Fruit fly (Drosophila melanogaster) whole organism, embryonic: Measurements from ENCODE around the gene CG14088.

Experiments
- ATbp ChIP-seq: fragments of 200-800 bp; sonication (Bioruptor generic); optimal IDR thresholded peaks from 2 replicates; lab custom pipeline; 2017; ENCODE audit warnings: missing biosample characterization, mild to moderate bottlenecking, missing genetic modification characterization, missing genetic modification reagents
- Aef1 ChIP-seq: fragments of 200-800 bp; sonication (Bioruptor generic); IDR thresholded peaks from 3 replicates; pipeline ENCODE4 v1.3.6; 2022; ENCODE audit warnings: missing biosample characterization, missing genetic modification characterization
- Bdp1 ChIP-seq: fragments of 200-800 bp; sonication (Bioruptor generic); optimal IDR thresholded peaks from 3 replicates; lab custom pipeline; 2016; ENCODE audit warnings: missing biosample characterization, missing genetic modification characterization
- CG10274 ChIP-seq: fragments of 200-800 bp; sonication (Bioruptor generic); optimal IDR thresholded peaks from 3 replicates; lab custom pipeline; 2017; ENCODE audit warnings: missing biosample characterization, mild to moderate bottlenecking, missing genetic modification characterization
- CG11560 ChIP-seq: fragments of 200-800 bp; sonication (Bioruptor generic); IDR thresholded peaks from 3 replicates; pipeline ENCODE4 v1.3.6; 2022; ENCODE audit warnings: missing biosample characterization, missing genetic modification characterization
- CG11723 ChIP-seq: fragments of 200-800 bp; sonication (Bioruptor generic); optimal IDR thresholded peaks from 2 replicates; lab custom pipeline; 2017; ENCODE audit warnings: missing biosample characterization, mild to moderate bottlenecking, missing genetic modification characterization
- CG12071 ChIP-seq: fragments of 200-800 bp; sonication (Bioruptor generic); optimal IDR thresholded peaks from 3 replicates; lab custom pipeline; 2018; ENCODE audit warnings: missing biosample characterization, mild to moderate bottlenecking, missing genetic modification characterization
- CG13123 ChIP-seq: fragments of 200-800 bp; sonication (Bioruptor generic); optimal IDR thresholded peaks from 2 replicates; lab custom pipeline; 2016; ENCODE audit warnings: missing biosample characterization, missing genetic modification characterization
- CG14441 ChIP-seq: fragments of 200-800 bp; sonication (Bioruptor generic); IDR thresholded peaks from 2 replicates; pipeline ENCODE4 v1.3.6; 2022; ENCODE audit warnings: missing biosample characterization, missing genetic modification characterization
- CG17568 ChIP-seq: fragments of 200-800 bp; sonication (Bioruptor generic); optimal IDR thresholded peaks from 2 replicates; lab custom pipeline; 2018; ENCODE audit warnings: missing biosample characterization, mild to moderate bottlenecking, missing genetic modification characterization, moderate library complexity
- CG1832 ChIP-seq: fragments of 200-800 bp; sonication (Bioruptor generic); optimal IDR thresholded peaks from 2 replicates; lab custom pipeline; 2017; ENCODE audit warnings: missing biosample characterization, mild to moderate bottlenecking, missing genetic modification characterization, inconsistent platforms
- CG2678 ChIP-seq: fragments of 200-800 bp; sonication (Bioruptor generic); optimal IDR thresholded peaks from 3 replicates; lab custom pipeline; 2019; ENCODE audit warnings: missing biosample characterization, mild to moderate bottlenecking, missing genetic modification characterization, moderate library complexity
- CG32532 ChIP-seq: fragments of 200-800 bp; sonication (Bioruptor generic); IDR thresholded peaks from 2 replicates; pipeline ENCODE4 v1.3.6; 2022; ENCODE audit warnings: missing biosample characterization, missing genetic modification characterization
- CG3847 ChIP-seq: fragments of 200-800 bp; sonication (Bioruptor generic); IDR thresholded peaks from 2 replicates; pipeline ENCODE4 v1.3.6; 2022; ENCODE audit warnings: missing biosample characterization, missing genetic modification characterization
- CG4360 ChIP-seq: fragments of 200-800 bp; sonication (Bioruptor generic); IDR thresholded peaks from 2 replicates; pipeline ENCODE4 v1.3.6; 2022; ENCODE audit warnings: missing biosample characterization, missing genetic modification characterization
- CG4424 ChIP-seq: fragments of 200-800 bp; sonication (Bioruptor generic); optimal IDR thresholded peaks from 3 replicates; lab custom pipeline; 2016; ENCODE audit warnings: missing biosample characterization, missing genetic modification characterization
- CG4707 ChIP-seq: fragments of 200-800 bp; sonication (Bioruptor generic); optimal IDR thresholded peaks from 2 replicates; lab custom pipeline; 2018; ENCODE audit warnings: missing biosample characterization, mild to moderate bottlenecking, missing genetic modification characterization, moderate library complexity
- CG5245 ChIP-seq: fragments of 200-800 bp; sonication (Bioruptor generic); optimal IDR thresholded peaks from 3 replicates; lab custom pipeline; 2016; ENCODE audit warnings: missing biosample characterization, missing genetic modification characterization
- CG6272 ChIP-seq: fragments of 200-800 bp; sonication (Bioruptor generic); IDR thresholded peaks from 2 replicates; pipeline ENCODE4 v1.3.6; 2022; ENCODE audit warnings: missing biosample characterization, missing genetic modification characterization
- CG9609 ChIP-seq: fragments of 200-800 bp; sonication (Bioruptor generic); optimal IDR thresholded peaks from 3 replicates; lab custom pipeline; 2016; ENCODE audit warnings: missing biosample characterization, missing genetic modification characterization
- CrebB ChIP-seq: fragments of 200-800 bp; sonication (Bioruptor generic); optimal IDR thresholded peaks from 3 replicates; lab custom pipeline; 2018; ENCODE audit warnings: missing biosample characterization, mild to moderate bottlenecking, missing genetic modification characterization
- Dek ChIP-seq: fragments of 200-800 bp; sonication (Bioruptor generic); optimal IDR thresholded peaks from 3 replicates; lab custom pipeline; 2019; ENCODE audit warnings: missing biosample characterization, mild to moderate bottlenecking, missing genetic modification characterization, moderate library complexity
- Dref ChIP-seq: fragments of 200-800 bp; sonication (Bioruptor generic); IDR thresholded peaks from 2 replicates; pipeline ENCODE4 v1.3.6; 2022; ENCODE audit warnings: missing biosample characterization, missing genetic modification characterization
- Hmx ChIP-seq: fragments of 200-800 bp; sonication (Bioruptor generic); optimal IDR thresholded peaks from 2 replicates; lab custom pipeline; 2016; ENCODE audit warnings: missing biosample characterization, missing genetic modification characterization
- Hr51 ChIP-seq, 2 experiments: fragments of 200-800 bp; sonication (Bioruptor generic); optimal IDR thresholded peaks; 2 replicates in 1 of 2; 3 replicates in 1 of 2; lab custom pipeline; 2016 to 2018; ENCODE audit warnings: missing biosample characterization in 2 of 2, missing genetic modification characterization in 2 of 2, mild to moderate bottlenecking in 1 of 2, moderate library complexity in 1 of 2
- NC2β ChIP-seq: fragments of 200-800 bp; sonication (Bioruptor generic); optimal IDR thresholded peaks from 2 replicates; lab custom pipeline; 2016; ENCODE audit warnings: missing biosample characterization, missing genetic modification characterization
- Optix ChIP-seq: fragments of 200-800 bp; sonication (Bioruptor generic); IDR thresholded peaks from 3 replicates; pipeline ENCODE4 v1.3.6; 2022; ENCODE audit warnings: missing biosample characterization, missing genetic modification characterization
- Rfx ChIP-seq: fragments of 200-800 bp; sonication (Bioruptor generic); IDR thresholded peaks from 2 replicates; pipeline ENCODE4 v1.3.6; 2022; ENCODE audit warnings: missing biosample characterization, missing genetic modification characterization
- Six4 ChIP-seq: fragments of 200-800 bp; sonication (Bioruptor generic); optimal IDR thresholded peaks from 2 replicates; lab custom pipeline; 2016; ENCODE audit warnings: missing biosample characterization, missing genetic modification characterization
- amos ChIP-seq: fragments of 200-800 bp; sonication (Bioruptor generic); IDR thresholded peaks from 2 replicates; pipeline ENCODE4 v1.3.6; 2022; ENCODE audit warnings: missing biosample characterization, missing genetic modification characterization; ENCODE audit not compliant: partially characterized antibody
- chn ChIP-seq: fragments of 200-800 bp; sonication (Bioruptor generic); optimal IDR thresholded peaks from 2 replicates; lab custom pipeline; 2016; ENCODE audit warnings: missing biosample characterization, missing genetic modification characterization
- croc ChIP-seq: fragments of 200-800 bp; sonication (Bioruptor generic); conservative IDR thresholded peaks from 3 replicates; pipeline ENCODE4 v1.3.6; 2022; ENCODE audit warnings: missing biosample characterization, missing genetic modification characterization
- dm ChIP-seq: fragments of 200-800 bp; sonication (Bioruptor generic); optimal IDR thresholded peaks from 3 replicates; lab custom pipeline; 2016; ENCODE audit warnings: missing biosample characterization, missing genetic modification characterization
- dpn ChIP-seq, 2 experiments: fragments of 200-800 bp; sonication (Bioruptor generic); optimal IDR thresholded peaks; 3 replicates each; lab custom pipeline; 2016; ENCODE audit warnings: missing biosample characterization in 2 of 2, missing genetic modification characterization in 2 of 2
- emc ChIP-seq: fragments of 200-800 bp; sonication (Bioruptor generic); optimal IDR thresholded peaks from 2 replicates; lab custom pipeline; 2016; ENCODE audit warnings: missing biosample characterization, missing genetic modification characterization
- fd64A ChIP-seq: fragments of 200-800 bp; sonication (Bioruptor generic); optimal IDR thresholded peaks from 3 replicates; lab custom pipeline; 2018; ENCODE audit warnings: missing biosample characterization, mild to moderate bottlenecking, missing genetic modification characterization
- ftz-f1 ChIP-seq: fragments of 200-800 bp; sonication (Bioruptor generic); optimal IDR thresholded peaks from 2 replicates; lab custom pipeline; 2016; ENCODE audit warnings: missing biosample characterization, missing genetic modification characterization
- h ChIP-seq: fragments of >200 bp; optimal IDR thresholded peaks from 2 replicates; lab custom pipeline; 2017
- lilli ChIP-seq: fragments of 200-800 bp; sonication (Bioruptor generic); optimal IDR thresholded peaks from 3 replicates; lab custom pipeline; 2016; ENCODE audit warnings: missing biosample characterization, missing genetic modification characterization
- luna ChIP-seq: fragments of 200-800 bp; sonication (Bioruptor generic); optimal IDR thresholded peaks from 2 replicates; lab custom pipeline; 2016; ENCODE audit warnings: missing biosample characterization, missing genetic modification characterization
- pb ChIP-seq: fragments of 200-800 bp; sonication (Bioruptor generic); optimal IDR thresholded peaks from 3 replicates; lab custom pipeline; 2016; ENCODE audit warnings: missing biosample characterization, missing genetic modification characterization
- pnt ChIP-seq: fragments of 200-800 bp; sonication (Bioruptor generic); optimal IDR thresholded peaks from 3 replicates; lab custom pipeline; 2016; ENCODE audit warnings: missing biosample characterization, missing genetic modification characterization
- pum ChIP-seq: fragments of 200-800 bp; sonication (Bioruptor generic); optimal IDR thresholded peaks from 2 replicates; lab custom pipeline; 2016; ENCODE audit warnings: missing biosample characterization, missing genetic modification characterization
- repo ChIP-seq: fragments of 200-800 bp; sonication (Bioruptor generic); optimal IDR thresholded peaks from 2 replicates; lab custom pipeline; 2016; ENCODE audit warnings: missing biosample characterization, missing genetic modification characterization
- row ChIP-seq: fragments of 200-800 bp; sonication (Bioruptor generic); IDR thresholded peaks from 3 replicates; pipeline ENCODE4 v1.3.6; 2022; ENCODE audit warnings: missing biosample characterization, missing genetic modification characterization
- sens ChIP-seq: fragments of 200-800 bp; sonication (Bioruptor generic); peaks from one replicate; lab custom pipeline; 2016; ENCODE audit warnings: missing biosample characterization, missing genetic modification characterization
- sob ChIP-seq: fragments of 200-800 bp; sonication (Bioruptor generic); IDR thresholded peaks from 2 replicates; pipeline ENCODE4 v1.3.6; 2022; ENCODE audit warnings: missing biosample characterization, missing genetic modification characterization
- ttk ChIP-seq: fragments of 200-800 bp; sonication (Bioruptor generic); IDR thresholded peaks from 2 replicates; pipeline ENCODE4 v2.1.2; 2022; ENCODE audit warnings: missing biosample characterization, missing genetic modification characterization
- unpg ChIP-seq: fragments of 200-800 bp; sonication (Bioruptor generic); optimal IDR thresholded peaks from 3 replicates; lab custom pipeline; 2018; ENCODE audit warnings: missing biosample characterization, mild to moderate bottlenecking, missing genetic modification characterization, moderate library complexity
- usp ChIP-seq: fragments of >200 bp; optimal IDR thresholded peaks from 2 replicates; lab custom pipeline; 2017; ENCODE audit warnings: missing biosample characterization, missing genetic modification characterization
- vfl ChIP-seq: fragments of 200-800 bp; sonication (Bioruptor generic); optimal IDR thresholded peaks from 2 replicates; lab custom pipeline; 2016; ENCODE audit warnings: missing biosample characterization, missing genetic modification characterization
- vnd ChIP-seq: fragments of 200-800 bp; sonication (Bioruptor generic); IDR thresholded peaks from 3 replicates; pipeline ENCODE4 v1.3.6; 2022; ENCODE audit warnings: missing biosample characterization, missing genetic modification characterization; ENCODE audit not compliant: partially characterized antibody
- z ChIP-seq: fragments of 200-800 bp; sonication (Bioruptor generic); IDR thresholded peaks from 3 replicates; pipeline ENCODE4 v1.3.6; 2022; ENCODE audit warnings: missing biosample characterization, missing genetic modification characterization

CG14088 gene

dm6 chr3L:19294235-19294612 is 23.8 kb upstream of the CG14088 start, which contains the start of gene fal (continued):
- no peak for TF ChIP-seq emc (GFP tag; lab: Kevin White, UChicago)
- TF ChIP-seq dpn (GFP tag; optimal IDR thresholded peaks at IDR 0.05; lab: Kevin White, UChicago) = no peak
- no peak for TF ChIP-seq repo (GFP tag; lab: Kevin White, UChicago)
- no peak for TF ChIP-seq CG6272 (GFP tag; lab: Robert Waterston, UW)
- TF ChIP-seq CG32532 (GFP tag; lab: Robert Waterston, UW) = peak; percentile 60; the same call in 1 of the 2 replicates
- TF ChIP-seq Hr51 (GFP tag; optimal IDR thresholded peaks at IDR 0.05; lab: Kevin White, UChicago) = no peak
- no peak for TF ChIP-seq lilli
- no peak; the same call in 2 of the 3 replicates for TF ChIP-seq row
- TF ChIP-seq h (lab: Kevin White, UChicago) = no peak
- TF ChIP-seq unpg (GFP tag; lab: Kevin White, UChicago) = no peak
- no peak for TF ChIP-seq Bdp1 (GFP tag; lab: Kevin White, UChicago)
- TF ChIP-seq CG11560 (tag; lab: Robert Waterston, UW) = peak; percentile 95
- no peak for TF ChIP-seq CG9609 (GFP tag; lab: Kevin White, UChicago)
- peak; percentile 38 for TF ChIP-seq chn (GFP tag; lab: Kevin White, UChicago)
- TF ChIP-seq ATbp (GFP tag; lab: Kevin White, UChicago) = no peak
- no peak for TF ChIP-seq CrebB (tag; lab: Kevin White, UChicago)
- peak; percentile 50; the same call in 1 of the 2 replicates for TF ChIP-seq Rfx
- no peak for TF ChIP-seq CG11723 (GFP tag; lab: Kevin White, UChicago)
- TF ChIP-seq pnt (GFP tag; lab: Kevin White, UChicago) = peak; percentile 19
- TF ChIP-seq Dref = peak; percentile 79
- peak; percentile 12 for TF ChIP-seq pum (GFP tag; lab: Kevin White, UChicago)
- no peak for TF ChIP-seq CG2678
- TF ChIP-seq luna (GFP tag; lab: Kevin White, UChicago) = peak; percentile 41
- no peak for TF ChIP-seq CG17568 (GFP tag; lab: Kevin White, UChicago)
- no peak for TF ChIP-seq CG10274 (GFP tag; lab: Kevin White, UChicago)
- no peak for TF ChIP-seq Optix (GFP tag; lab: Robert Waterston, UW)
- TF ChIP-seq ftz-f1 (GFP tag; lab: Kevin White, UChicago) = no peak
- no peak for TF ChIP-seq CG13123 (GFP tag; lab: Kevin White, UChicago)
- no peak; the same call in 2 of the 3 replicates for TF ChIP-seq Aef1
- no peak for TF ChIP-seq vnd (GFP tag; lab: Robert Waterston, UW)
- TF ChIP-seq CG4424 (GFP tag; lab: Kevin White, UChicago) = peak; percentile 65
- TF ChIP-seq sob (GFP tag; lab: Robert Waterston, UW) = peak; percentile 32; the same call in 1 of the 2 replicates
- TF ChIP-seq z (GFP tag; lab: Robert Waterston, UW) = no peak
- TF ChIP-seq CG14441 (GFP tag; lab: Robert Waterston, UW) = no peak
- no peak for TF ChIP-seq CG4707 (GFP tag; lab: Kevin White, UChicago)
- TF ChIP-seq CG1832 (GFP tag; lab: Kevin White, UChicago) = no peak
- TF ChIP-seq dm (GFP tag; lab: Kevin White, UChicago) = no peak
- no peak for TF ChIP-seq vfl (GFP tag; lab: Kevin White, UChicago)
- no peak for TF ChIP-seq CG5245 (GFP tag; lab: Kevin White, UChicago)
- TF ChIP-seq sens (GFP tag; lab: Kevin White, UChicago) = no peak
- no peak for TF ChIP-seq fd64A
- no peak; the same call in 2 of the 3 replicates for TF ChIP-seq croc
- TF ChIP-seq NC2β (GFP tag; lab: Kevin White, UChicago) = peak; percentile 4
- TF ChIP-seq CG3847 (GFP tag; lab: Robert Waterston, UW) = peak; percentile 30; the same call in 1 of the 2 replicates
- TF ChIP-seq CG12071 (GFP tag; lab: Kevin White, UChicago) = no peak
- no peak for TF ChIP-seq ttk
- TF ChIP-seq Six4 (GFP tag; lab: Kevin White, UChicago) = no peak
- peak; percentile 65 for TF ChIP-seq amos (GFP tag; lab: Robert Waterston, UW)
- no peak for TF ChIP-seq usp (GFP tag; lab: Kevin White, UChicago)
- TF ChIP-seq pb (GFP tag; lab: Kevin White, UChicago) = no peak
- no peak for TF ChIP-seq CG4360 (GFP tag; lab: Robert Waterston, UW)
- TF ChIP-seq Dek (tag; lab: Kevin White, UChicago) = no peak
- TF ChIP-seq Hmx = no peak
